Worm (Caenorhabditis elegans) whole organism, L1 larva: ENCODE measurements around the gene F44F4.9.

Experiments
- aha-1 ChIP-seq: fragments of 150-350 bp; optimal IDR thresholded peaks from 2 replicates; lab custom pipeline; 2014; ENCODE audit warnings: missing biosample characterization, missing genetic modification characterization
- alr-1 ChIP-seq: fragments of 200-800 bp; sonication (Bioruptor generic); optimal IDR thresholded peaks from 2 replicates; lab custom pipeline; 2018; ENCODE audit warnings: borderline replicate concordance, mild to moderate bottlenecking, missing genetic modification characterization, missing compliant biosample characterization
- aly-2 ChIP-seq: fragments of 150-350 bp; optimal IDR thresholded peaks from 2 replicates; lab custom pipeline; 2014; ENCODE audit warnings: missing biosample characterization, missing genetic modification characterization
- ceh-82 ChIP-seq, 3 experiments: fragments of 150-350 bp in 1 of 3; sonication (generic microtip) in 2 of 3; optimal IDR thresholded peaks; 2 replicates each; lab custom pipeline; 2014 to 2017; ENCODE audit warnings: missing biosample characterization in 3 of 3, missing genetic modification characterization in 3 of 3
- ceh-88 ChIP-seq: fragments of 200-800 bp; sonication (Bioruptor generic); IDR thresholded peaks from 2 replicates; pipeline ENCODE4 v1.3.6; 2022; ENCODE audit warnings: missing genetic modification characterization, missing compliant biosample characterization
- ceh-90 ChIP-seq: sonication (generic microtip); optimal IDR thresholded peaks from 2 replicates; lab custom pipeline; 2016; ENCODE audit warnings: missing genetic modification characterization, missing compliant biosample characterization
- ces-1 ChIP-seq: fragments of 150-350 bp; optimal IDR thresholded peaks from 2 replicates; lab custom pipeline; 2014; ENCODE audit warnings: missing biosample characterization, missing genetic modification reagents, missing genetic modification characterization
- dpl-1 ChIP-seq, 3 experiments: fragments of 150-350 bp in 2 of 3; sonication (generic microtip) in 1 of 3; optimal IDR thresholded peaks; 2 replicates each; lab custom pipeline; 2014 to 2017; ENCODE audit warnings: missing biosample characterization in 3 of 3, missing genetic modification characterization in 3 of 3, missing genetic modification reagents in 3 of 3
- efl-1 ChIP-seq, 4 experiments: fragments of 150-350 bp; optimal IDR thresholded peaks in 3 of 4; peaks in 1 of 4; 1 replicate in 1 of 4; 2 replicates in 3 of 4; lab custom pipeline; 2014; ENCODE audit warnings: missing biosample characterization in 2 of 4, missing genetic modification characterization in 2 of 4, missing genetic modification reagents in 2 of 4
- egl-13 ChIP-seq: sonication (generic microtip); optimal IDR thresholded peaks from 2 replicates; lab custom pipeline; 2016; ENCODE audit warnings: missing genotype, missing genetic modification reagents, missing genetic modification characterization, missing compliant biosample characterization
- egl-27 ChIP-seq, 2 experiments: fragments of 150-350 bp in 1 of 2; sonication (generic microtip); optimal IDR thresholded peaks; 3 replicates each; lab custom pipeline; 2017 to 2018; ENCODE audit warnings: missing biosample characterization in 2 of 2, missing genetic modification characterization in 2 of 2, missing genetic modification reagents in 2 of 2
- elt-3 ChIP-seq, 6 experiments: fragments of 150-350 bp in 1 of 6; sonication (generic microtip); optimal IDR thresholded peaks; 2 replicates each; lab custom pipeline; 2017 to 2018; ENCODE audit warnings: missing biosample characterization in 6 of 6, missing genetic modification characterization in 6 of 6, inconsistent platforms in 1 of 6
- ets-5 ChIP-seq: fragments of 200-800 bp; sonication (Bioruptor generic); IDR thresholded peaks from 2 replicates; pipeline ENCODE4 v1.3.6; 2022; ENCODE audit warnings: missing genetic modification characterization, missing compliant biosample characterization
- fkh-4 ChIP-seq: sonication (generic microtip); optimal IDR thresholded peaks from 2 replicates; lab custom pipeline; 2016; ENCODE audit warnings: missing compliant biosample characterization, missing genetic modification characterization, borderline replicate concordance
- fkh-8 ChIP-seq: sonication (generic microtip); optimal IDR thresholded peaks from 2 replicates; lab custom pipeline; 2016; ENCODE audit warnings: mild to moderate bottlenecking, missing genetic modification characterization, missing compliant biosample characterization
- fos-1 ChIP-seq: fragments of 150-350 bp; optimal IDR thresholded peaks from 2 replicates; lab custom pipeline; 2014; ENCODE audit warnings: missing biosample characterization, missing genetic modification characterization
- hlh-17 ChIP-seq: fragments of 200-800 bp; sonication (Bioruptor generic); optimal IDR thresholded peaks from 2 replicates; lab custom pipeline; 2018; ENCODE audit warnings: missing genetic modification characterization, mild to moderate bottlenecking, missing compliant biosample characterization, moderate library complexity, borderline replicate concordance
- hpl-2 ChIP-seq: fragments of 150-350 bp; optimal IDR thresholded peaks from 2 replicates; lab custom pipeline; 2014; ENCODE audit warnings: missing biosample characterization, missing genetic modification reagents, missing genetic modification characterization
- irx-1 ChIP-seq: sonication (generic microtip); optimal IDR thresholded peaks from 2 replicates; lab custom pipeline; 2016; ENCODE audit warnings: missing genetic modification characterization, missing compliant biosample characterization
- isw-1 ChIP-seq: fragments of 200-800 bp; sonication (Bioruptor generic); IDR thresholded peaks from 2 replicates; pipeline ENCODE4 v1.3.6; 2022; ENCODE audit warnings: missing genetic modification characterization, missing compliant biosample characterization
- jun-1 ChIP-seq: fragments of 150-350 bp; optimal IDR thresholded peaks from 2 replicates; lab custom pipeline; 2014; ENCODE audit warnings: missing biosample characterization, missing genetic modification reagents, missing genetic modification characterization
- lin-13 ChIP-seq: fragments of 150-350 bp; optimal IDR thresholded peaks from 2 replicates; lab custom pipeline; 2014; ENCODE audit warnings: missing biosample characterization, missing genetic modification reagents, missing genetic modification characterization
- lin-15B ChIP-seq: fragments of 150-350 bp; sonication (generic microtip); optimal IDR thresholded peaks from 3 replicates; lab custom pipeline; 2014; ENCODE audit warnings: missing biosample characterization, missing genetic modification characterization
- lin-35 ChIP-seq, 2 experiments: fragments of 150-350 bp; optimal IDR thresholded peaks; 2 replicates each; lab custom pipeline; 2014; ENCODE audit warnings: missing biosample characterization in 2 of 2, missing genetic modification characterization in 2 of 2, missing genetic modification reagents in 2 of 2
- lin-39 ChIP-seq: fragments of 150-350 bp; optimal IDR thresholded peaks from 2 replicates; lab custom pipeline; 2014; ENCODE audit warnings: missing biosample characterization, missing genetic modification reagents, missing genetic modification characterization
- lir-3 ChIP-seq: sonication (generic microtip); optimal IDR thresholded peaks from 2 replicates; lab custom pipeline; 2016; ENCODE audit warnings: mild to moderate bottlenecking, missing genetic modification characterization, moderate library complexity, missing compliant biosample characterization; ENCODE audit not compliant: poor library complexity
- lsy-2 ChIP-seq, 2 experiments: fragments of 150-350 bp; optimal IDR thresholded peaks; 2 replicates each; lab custom pipeline; 2014; ENCODE audit warnings: missing biosample characterization in 2 of 2, missing genetic modification characterization in 2 of 2
- mep-1 ChIP-seq: fragments of 150-350 bp; optimal IDR thresholded peaks from 2 replicates; lab custom pipeline; 2014; ENCODE audit warnings: missing biosample characterization, missing genetic modification characterization
- nhr-11 ChIP-seq: fragments of 150-350 bp; optimal IDR thresholded peaks from 2 replicates; lab custom pipeline; 2014; ENCODE audit warnings: missing biosample characterization, missing genetic modification characterization
- nhr-12 ChIP-seq: sonication (generic microtip); optimal IDR thresholded peaks from 2 replicates; lab custom pipeline; 2017; ENCODE audit warnings: missing biosample characterization, missing genetic modification characterization
- nhr-20 ChIP-seq: sonication (generic microtip); optimal IDR thresholded peaks from 2 replicates; lab custom pipeline; 2016; ENCODE audit warnings: mild to moderate bottlenecking, missing genetic modification characterization, missing compliant biosample characterization
- nhr-47 ChIP-seq: sonication (generic microtip); optimal IDR thresholded peaks from 2 replicates; lab custom pipeline; 2016; ENCODE audit warnings: mild to moderate bottlenecking, missing genetic modification characterization, moderate library complexity, missing compliant biosample characterization
- nhr-71 ChIP-seq: sonication (generic microtip); optimal IDR thresholded peaks from 2 replicates; lab custom pipeline; 2016; ENCODE audit warnings: mild to moderate bottlenecking, missing genetic modification characterization, moderate library complexity, missing compliant biosample characterization
- nhr-76 ChIP-seq: sonication (generic microtip); optimal IDR thresholded peaks from 2 replicates; lab custom pipeline; 2017; ENCODE audit warnings: missing biosample characterization, missing genetic modification characterization
- nhr-77 ChIP-seq: fragments of 150-350 bp; optimal IDR thresholded peaks from 2 replicates; lab custom pipeline; 2014; ENCODE audit warnings: missing biosample characterization, missing genetic modification characterization
- nhr-84 ChIP-seq: sonication (generic microtip); optimal IDR thresholded peaks from 2 replicates; lab custom pipeline; 2017; ENCODE audit warnings: missing biosample characterization, missing genetic modification characterization
- nhr-90 ChIP-seq: sonication (generic microtip); optimal IDR thresholded peaks from 2 replicates; lab custom pipeline; 2016; ENCODE audit warnings: mild to moderate bottlenecking, missing genetic modification characterization, missing compliant biosample characterization; ENCODE audit not compliant: poor library complexity
- rnt-1 ChIP-seq: sonication (generic microtip); optimal IDR thresholded peaks from 2 replicates; lab custom pipeline; 2016; ENCODE audit warnings: mild to moderate bottlenecking, missing genetic modification characterization, moderate library complexity, missing compliant biosample characterization
- skn-1 ChIP-seq: fragments of 150-350 bp; optimal IDR thresholded peaks from 2 replicates; lab custom pipeline; 2014; ENCODE audit warnings: missing biosample characterization, missing genetic modification characterization
- snpc-4 ChIP-seq: fragments of 150-350 bp; optimal IDR thresholded peaks from 2 replicates; lab custom pipeline; 2014; ENCODE audit warnings: missing biosample characterization, missing genetic modification characterization
- snu-23 ChIP-seq: sonication (generic microtip); optimal IDR thresholded peaks from 2 replicates; lab custom pipeline; 2016; ENCODE audit warnings: missing genetic modification characterization, missing compliant biosample characterization
- sox-4 ChIP-seq: sonication (generic microtip); optimal IDR thresholded peaks from 2 replicates; lab custom pipeline; 2016; ENCODE audit warnings: missing genetic modification characterization, missing compliant biosample characterization
- sup-37 ChIP-seq: fragments of 200-800 bp; sonication (Bioruptor generic); optimal IDR thresholded peaks from 2 replicates; lab custom pipeline; 2018; ENCODE audit warnings: mild to moderate bottlenecking, missing genetic modification characterization, missing compliant biosample characterization
- tbx-2 ChIP-seq: sonication (generic microtip); optimal IDR thresholded peaks from 2 replicates; lab custom pipeline; 2016; ENCODE audit warnings: missing genetic modification characterization, missing compliant biosample characterization
- tlp-1 ChIP-seq: fragments of 150-350 bp; optimal IDR thresholded peaks from 2 replicates; lab custom pipeline; 2014; ENCODE audit warnings: missing biosample characterization, missing genetic modification characterization
- unc-130 ChIP-seq: fragments of 150-350 bp; optimal IDR thresholded peaks from 2 replicates; lab custom pipeline; 2017; ENCODE audit warnings: missing biosample characterization, missing genetic modification characterization, inconsistent platforms
- unc-30 ChIP-seq: sonication (generic microtip); optimal IDR thresholded peaks from 2 replicates; lab custom pipeline; 2017; ENCODE audit warnings: missing biosample characterization, missing genetic modification characterization
- unc-62 ChIP-seq: fragments of 150-350 bp; optimal IDR thresholded peaks from 2 replicates; lab custom pipeline; 2014; ENCODE audit warnings: missing biosample characterization, missing genetic modification reagents, missing genetic modification characterization
- unc-86 ChIP-seq: sonication (generic microtip); optimal IDR thresholded peaks from 2 replicates; lab custom pipeline; 2016; ENCODE audit warnings: missing genetic modification characterization, missing compliant biosample characterization
- zag-1 ChIP-seq: fragments of 150-350 bp; optimal IDR thresholded peaks from 2 replicates; lab custom pipeline; 2014; ENCODE audit warnings: missing biosample characterization, missing genetic modification characterization

Gene F44F4.9

ce11 chrII:10925804-10926570 lies 10.4 kb upstream of the F44F4.9 start, which contains the start of gene metr-1 (continued):
- TF ChIP-seq lir-3 (peak; percentile 17), zag-1 (no peak), lin-35 (GFP tag; optimal IDR thresholded peaks at IDR 0.05; lab: Kevin White, UChicago) (peak; percentile 71 to 72), nhr-47 (tag; lab: Kevin White, UChicago) (peak; percentile 60), nhr-84 (tag; lab: Kevin White, UChicago) (no peak), nhr-11 (no peak), hlh-17 (GFP tag; lab: Kevin White, UChicago) (no peak), nhr-76 (tag; lab: Kevin White, UChicago) (no peak), snu-23 (peak; percentile 5), sox-4 (tag; lab: Kevin White, UChicago) (no peak), lin-39 (tag; lab: Kevin White, UChicago) (no peak), unc-62 (no peak), isw-1 (no peak), skn-1 (no peak), fkh-8 (tag; lab: Kevin White, UChicago) (peak; percentile 9), jun-1 (tag; lab: Kevin White, UChicago) (no peak), efl-1 (optimal IDR thresholded peaks at IDR 0.05; lab: Kevin White, UChicago) (peak; percentile 82 to 86), efl-1 (GFP tag; optimal IDR thresholded peaks at IDR 0.05 in 1 of 2; lab: Kevin White, UChicago) (peak; percentile 77 to 96), unc-86 (no peak), ceh-88 (GFP tag; lab: Robert Waterston, UW) (no peak), dpl-1 (GFP tag; optimal IDR thresholded peaks at IDR 0.05; lab: Kevin White, UChicago) (peak; percentile 66 to 82 (median 69)), ceh-82 (tag; optimal IDR thresholded peaks at IDR 0.05; lab: Kevin White, UChicago) (no peak), alr-1 (no peak), snpc-4 (tag; lab: Kevin White, UChicago) (no peak), unc-30 (tag; lab: Kevin White, UChicago) (no peak), unc-130 (tag; lab: Kevin White, UChicago) (no peak), tbx-2 (no peak), ceh-90 (tag; lab: Kevin White, UChicago) (no peak), elt-3 (tag; optimal IDR thresholded peaks at IDR 0.05; lab: Kevin White, UChicago) (peak in 1 of 6 experiments; percentile 4), fos-1 (tag; lab: Kevin White, UChicago) (no peak), nhr-71 (peak; percentile 44)

ce11 chrII:10924669-10925068 lies 9.0 kb upstream of the F44F4.9 start:
- TF ChIP-seq aha-1 (tag; lab: Kevin White, UChicago) (no peak), hpl-2 (GFP tag; lab: Kevin White, UChicago) (no peak), sox-4 (tag; lab: Kevin White, UChicago) (no peak), egl-27 (tag; optimal IDR thresholded peaks at IDR 0.05; lab: Kevin White, UChicago) (no peak), aly-2 (tag; lab: Kevin White, UChicago) (no peak), fkh-4 (tag; lab: Kevin White, UChicago) (no peak), snu-23 (peak; percentile 8), lir-3 (no peak), nhr-84 (tag; lab: Kevin White, UChicago) (no peak), ces-1 (GFP tag; lab: Kevin White, UChicago) (no peak), egl-13 (tag; lab: Kevin White, UChicago) (no peak), elt-3 (tag; optimal IDR thresholded peaks at IDR 0.05; lab: Kevin White, UChicago) (peak in 2 of 6 experiments; percentile 11 to 69), jun-1 (tag; lab: Kevin White, UChicago) (no peak), tlp-1 (tag; lab: Kevin White, UChicago) (no peak), lin-15B (no peak), ceh-88 (GFP tag; lab: Robert Waterston, UW) (no peak), nhr-77 (no peak), irx-1 (tag; lab: Kevin White, UChicago) (no peak), unc-30 (tag; lab: Kevin White, UChicago) (no peak), nhr-12 (no peak), rnt-1 (no peak), lsy-2 (tag; optimal IDR thresholded peaks at IDR 0.05; lab: Kevin White, UChicago) (no peak), mep-1 (tag; lab: Kevin White, UChicago) (no peak), ets-5 (no peak), nhr-76 (tag; lab: Kevin White, UChicago) (no peak), lin-39 (tag; lab: Kevin White, UChicago) (no peak), lin-13 (GFP tag; lab: Kevin White, UChicago) (no peak), nhr-90 (tag; lab: Kevin White, UChicago) (peak; percentile 42), nhr-20 (tag; lab: Kevin White, UChicago) (peak; percentile 45), sup-37 (GFP tag; lab: Kevin White, UChicago) (no peak), skn-1 (no peak)
